Fruit fly (Drosophila melanogaster) whole organism, embryonic: ENCODE measurements around the gene CG4586.
A peak's percentile ranks its signal among the peaks of the same experiment; 100 is the strongest.

Source experiments
- Atf6 ChIP-seq: fragments of 200-800 bp; sonication (Bioruptor generic); IDR thresholded peaks from 2 replicates; pipeline ENCODE4 v1.3.6; 2022; ENCODE audit warnings: missing biosample characterization, missing genetic modification characterization
- BEAF-32 ChIP-seq: fragments of 200-800 bp; sonication (Bioruptor generic); optimal IDR thresholded peaks from 3 replicates; lab custom pipeline; 2017; ENCODE audit warnings: missing biosample characterization, missing genetic modification characterization, mild to moderate bottlenecking, moderate library complexity, missing genetic modification reagents
- CG11085 ChIP-seq: fragments of 200-800 bp; sonication (Bioruptor generic); IDR thresholded peaks from 2 replicates; pipeline ENCODE4 v1.3.6; 2022; ENCODE audit warnings: missing biosample characterization, missing genetic modification characterization
- CG12942 ChIP-seq: fragments of 200-800 bp; sonication (Bioruptor generic); optimal IDR thresholded peaks from 3 replicates; lab custom pipeline; 2016; ENCODE audit warnings: missing biosample characterization, missing genetic modification characterization
- CG15269 ChIP-seq: fragments of 200-800 bp; sonication (Bioruptor generic); optimal IDR thresholded peaks from 2 replicates; lab custom pipeline; 2018; ENCODE audit warnings: missing biosample characterization, mild to moderate bottlenecking, missing genetic modification characterization, moderate library complexity
- CG16815 ChIP-seq: fragments of 200-800 bp; sonication (Bioruptor generic); optimal IDR thresholded peaks from 3 replicates; lab custom pipeline; 2017; ENCODE audit warnings: missing biosample characterization, mild to moderate bottlenecking, missing genetic modification characterization
- CG17186 ChIP-seq: fragments of 200-800 bp; sonication (Bioruptor generic); optimal IDR thresholded peaks from 3 replicates; lab custom pipeline; 2017; ENCODE audit warnings: missing biosample characterization, missing genetic modification reagents, missing genetic modification characterization
- CG2120 ChIP-seq: fragments of 200-800 bp; sonication (Bioruptor generic); optimal IDR thresholded peaks from 3 replicates; lab custom pipeline; 2016; ENCODE audit warnings: missing biosample characterization, missing genetic modification characterization
- CG2199 ChIP-seq: fragments of 200-800 bp; sonication (Bioruptor generic); IDR thresholded peaks from 3 replicates; pipeline ENCODE4 v1.3.6; 2022; ENCODE audit warnings: missing biosample characterization, missing genetic modification characterization
- CG3995 ChIP-seq: fragments of 200-800 bp; sonication (Bioruptor generic); optimal IDR thresholded peaks from 3 replicates; lab custom pipeline; 2016; ENCODE audit warnings: missing biosample characterization, missing genetic modification characterization
- CG4282 ChIP-seq: fragments of 200-800 bp; sonication (Bioruptor generic); optimal IDR thresholded peaks from 2 replicates; lab custom pipeline; 2016; ENCODE audit warnings: missing biosample characterization, missing genetic modification characterization
- CG7786 ChIP-seq: fragments of 200-800 bp; sonication (Bioruptor generic); optimal IDR thresholded peaks from 2 replicates; lab custom pipeline; 2016; ENCODE audit warnings: missing biosample characterization, missing genetic modification characterization
- CG7963 ChIP-seq: fragments of 200-800 bp; sonication (Bioruptor generic); IDR thresholded peaks from 3 replicates; pipeline ENCODE4 v1.3.6; 2022; ENCODE audit warnings: missing biosample characterization, missing genetic modification characterization; ENCODE audit not compliant: partially characterized antibody
- CG8765 ChIP-seq: fragments of 200-800 bp; sonication (Bioruptor generic); IDR thresholded peaks from 2 replicates; pipeline ENCODE4 v1.3.6; 2022; ENCODE audit warnings: missing biosample characterization, missing genetic modification characterization
- CG9215 ChIP-seq: fragments of 200-800 bp; sonication (Bioruptor generic); IDR thresholded peaks from 2 replicates; pipeline ENCODE4 v1.3.6; 2022; ENCODE audit warnings: missing biosample characterization, missing genetic modification characterization
- CG9437 ChIP-seq: fragments of 200-800 bp; sonication (Bioruptor generic); optimal IDR thresholded peaks from 2 replicates; lab custom pipeline; 2018; ENCODE audit warnings: missing biosample characterization, mild to moderate bottlenecking, missing genetic modification characterization
- Camta ChIP-seq: fragments of 200-800 bp; sonication (Bioruptor generic); optimal IDR thresholded peaks from 2 replicates; lab custom pipeline; 2016; ENCODE audit warnings: missing biosample characterization, missing genetic modification characterization
- Dbx ChIP-seq: fragments of 200-800 bp; sonication (Bioruptor generic); IDR thresholded peaks from 3 replicates; pipeline ENCODE4 v1.3.6; 2022; ENCODE audit warnings: missing biosample characterization, missing genetic modification characterization
- Deaf1 ChIP-seq: fragments of 200-800 bp; optimal IDR thresholded peaks from 3 replicates; lab custom pipeline; 2019; ENCODE audit warnings: missing biosample characterization, mild to moderate bottlenecking, missing genetic modification characterization, moderate library complexity
- Dp ChIP-seq: fragments of 200-800 bp; sonication (Bioruptor generic); optimal IDR thresholded peaks from 2 replicates; lab custom pipeline; 2018; ENCODE audit warnings: missing biosample characterization, mild to moderate bottlenecking, missing genetic modification characterization, moderate library complexity
- Ets65A ChIP-seq: fragments of 200-800 bp; sonication (Bioruptor generic); peaks from one replicate; lab custom pipeline; 2016; ENCODE audit warnings: missing biosample characterization, missing genetic modification characterization
- HmgZ ChIP-seq: fragments of 200-800 bp; sonication (Bioruptor generic); optimal IDR thresholded peaks from 2 replicates; lab custom pipeline; 2018; ENCODE audit warnings: missing biosample characterization, mild to moderate bottlenecking, missing genetic modification characterization
- Lhr ChIP-seq: fragments of 200-800 bp; sonication (Bioruptor generic); optimal IDR thresholded peaks from 3 replicates; lab custom pipeline; 2017; ENCODE audit warnings: mild to moderate bottlenecking, missing biosample characterization, missing genetic modification reagents, missing genetic modification characterization
- NC2α ChIP-seq: fragments of 200-800 bp; sonication (Bioruptor generic); optimal IDR thresholded peaks from 2 replicates; lab custom pipeline; 2016; ENCODE audit warnings: missing biosample characterization, missing genetic modification characterization
- Oaz ChIP-seq: fragments of 200-800 bp; sonication (Bioruptor generic); IDR thresholded peaks from 2 replicates; pipeline ENCODE4 v1.3.6; 2022; ENCODE audit warnings: missing biosample characterization, missing genetic modification characterization
- Optix ChIP-seq: fragments of 200-800 bp; sonication (Bioruptor generic); IDR thresholded peaks from 3 replicates; pipeline ENCODE4 v1.3.6; 2022; ENCODE audit warnings: missing biosample characterization, missing genetic modification characterization
- Ravus ChIP-seq: fragments of 200-800 bp; sonication (Bioruptor generic); IDR thresholded peaks from 2 replicates; pipeline ENCODE4 v1.3.6; 2022; ENCODE audit warnings: missing biosample characterization, missing genetic modification characterization
- Sox100B ChIP-seq: fragments of 200-800 bp; sonication (Bioruptor generic); optimal IDR thresholded peaks from 3 replicates; lab custom pipeline; 2018; ENCODE audit warnings: missing biosample characterization, mild to moderate bottlenecking, missing genetic modification characterization
- Sox102F ChIP-seq: fragments of 200-800 bp; sonication (Bioruptor generic); optimal IDR thresholded peaks from 2 replicates; lab custom pipeline; 2018; ENCODE audit warnings: missing biosample characterization, mild to moderate bottlenecking, missing genetic modification characterization, moderate library complexity
- Sry-β ChIP-seq: fragments of 200-800 bp; sonication (Bioruptor generic); optimal IDR thresholded peaks from 2 replicates; lab custom pipeline; 2018; ENCODE audit warnings: missing biosample characterization, mild to moderate bottlenecking, missing genetic modification characterization, moderate library complexity
- bigmax ChIP-seq: fragments of 200-800 bp; sonication (Bioruptor generic); optimal IDR thresholded peaks from 2 replicates; lab custom pipeline; 2018; ENCODE audit warnings: missing biosample characterization, mild to moderate bottlenecking, missing genetic modification characterization
- cas ChIP-seq: fragments of 200-800 bp; sonication (Bioruptor generic); IDR thresholded peaks from 2 replicates; pipeline ENCODE4 v1.3.6; 2022; ENCODE audit warnings: missing biosample characterization, missing genetic modification characterization
- dm ChIP-seq: fragments of 200-800 bp; sonication (Bioruptor generic); optimal IDR thresholded peaks from 3 replicates; lab custom pipeline; 2016; ENCODE audit warnings: missing biosample characterization, missing genetic modification characterization
- ewg ChIP-seq: fragments of 200-800 bp; sonication (Bioruptor generic); optimal IDR thresholded peaks from 3 replicates; lab custom pipeline; 2017; ENCODE audit warnings: mild to moderate bottlenecking, missing biosample characterization, missing genetic modification reagents, missing genetic modification characterization
- fd64A ChIP-seq: fragments of 200-800 bp; sonication (Bioruptor generic); optimal IDR thresholded peaks from 3 replicates; lab custom pipeline; 2018; ENCODE audit warnings: missing biosample characterization, mild to moderate bottlenecking, missing genetic modification characterization
- hbn ChIP-seq: fragments of 200-800 bp; sonication (Bioruptor generic); IDR thresholded peaks from 2 replicates; pipeline ENCODE4 v1.3.6; 2022; ENCODE audit warnings: missing biosample characterization, missing genetic modification characterization; ENCODE audit not compliant: partially characterized antibody
- maf-S ChIP-seq: fragments of 200-800 bp; sonication (Bioruptor generic); optimal IDR thresholded peaks from 2 replicates; lab custom pipeline; 2016; ENCODE audit warnings: missing biosample characterization, missing genetic modification characterization
- nerfin-2 ChIP-seq: fragments of 200-800 bp; sonication (Bioruptor generic); IDR thresholded peaks from 2 replicates; pipeline ENCODE4 v1.3.6; 2022; ENCODE audit warnings: missing biosample characterization, missing genetic modification characterization; ENCODE audit not compliant: partially characterized antibody
- phol ChIP-seq: fragments of 200-800 bp; sonication (Bioruptor generic); optimal IDR thresholded peaks from 3 replicates; lab custom pipeline; 2018; ENCODE audit warnings: missing biosample characterization, mild to moderate bottlenecking, missing genetic modification characterization, moderate library complexity
- pros ChIP-seq: fragments of 200-800 bp; sonication (Bioruptor generic); optimal IDR thresholded peaks from 3 replicates; lab custom pipeline; 2019; ENCODE audit warnings: missing biosample characterization, mild to moderate bottlenecking, missing genetic modification characterization, moderate library complexity
- pum ChIP-seq: fragments of 200-800 bp; sonication (Bioruptor generic); optimal IDR thresholded peaks from 2 replicates; lab custom pipeline; 2016; ENCODE audit warnings: missing biosample characterization, missing genetic modification characterization
- sens ChIP-seq: fragments of 200-800 bp; sonication (Bioruptor generic); peaks from one replicate; lab custom pipeline; 2016; ENCODE audit warnings: missing biosample characterization, missing genetic modification characterization
- sima ChIP-seq: fragments of 200-800 bp; sonication (Bioruptor generic); optimal IDR thresholded peaks from 2 replicates; lab custom pipeline; 2016; ENCODE audit warnings: missing biosample characterization, missing genetic modification characterization
- ssp ChIP-seq: fragments of 200-800 bp; sonication (Bioruptor generic); IDR thresholded peaks from 2 replicates; pipeline ENCODE4 v1.3.6; 2022; ENCODE audit warnings: missing biosample characterization, missing genetic modification characterization
- tin ChIP-seq: fragments of 200-800 bp; sonication (Bioruptor generic); optimal IDR thresholded peaks from 3 replicates; lab custom pipeline; 2016; ENCODE audit warnings: missing biosample characterization, missing genetic modification characterization
- tll ChIP-seq, 2 experiments: fragments of 200-800 bp in 1 of 2; fragments of >200 bp in 1 of 2; sonication (Bioruptor generic) in 1 of 2; optimal IDR thresholded peaks; 2 replicates each; lab custom pipeline; 2017 to 2019; ENCODE audit warnings: missing biosample characterization in 2 of 2, missing genetic modification characterization in 2 of 2, mild to moderate bottlenecking in 1 of 2, moderate library complexity in 1 of 2
- toy ChIP-seq: fragments of 200-800 bp; sonication (Bioruptor generic); IDR thresholded peaks from 2 replicates; pipeline ENCODE4 v1.3.6; 2022; ENCODE audit warnings: missing biosample characterization, missing genetic modification characterization
- trh ChIP-seq: fragments of 200-800 bp; sonication (Bioruptor generic); optimal IDR thresholded peaks from 2 replicates; lab custom pipeline; 2016; ENCODE audit warnings: missing biosample characterization, missing genetic modification characterization
- tup ChIP-seq: fragments of 200-800 bp; sonication (Bioruptor generic); optimal IDR thresholded peaks from 2 replicates; lab custom pipeline; 2016; ENCODE audit warnings: missing biosample characterization, mild to moderate bottlenecking, missing genetic modification characterization, moderate library complexity
- zen ChIP-seq: fragments of 200-800 bp; sonication (Bioruptor generic); optimal IDR thresholded peaks from 3 replicates; lab custom pipeline; 2018; ENCODE audit warnings: missing biosample characterization, mild to moderate bottlenecking, missing genetic modification characterization, moderate library complexity
- zfh1 ChIP-seq: fragments of 200-800 bp; sonication (Bioruptor generic); IDR thresholded peaks from 3 replicates; pipeline ENCODE4 v1.3.6; 2022; ENCODE audit warnings: missing biosample characterization, missing genetic modification characterization

Gene CG4586

DNA sequence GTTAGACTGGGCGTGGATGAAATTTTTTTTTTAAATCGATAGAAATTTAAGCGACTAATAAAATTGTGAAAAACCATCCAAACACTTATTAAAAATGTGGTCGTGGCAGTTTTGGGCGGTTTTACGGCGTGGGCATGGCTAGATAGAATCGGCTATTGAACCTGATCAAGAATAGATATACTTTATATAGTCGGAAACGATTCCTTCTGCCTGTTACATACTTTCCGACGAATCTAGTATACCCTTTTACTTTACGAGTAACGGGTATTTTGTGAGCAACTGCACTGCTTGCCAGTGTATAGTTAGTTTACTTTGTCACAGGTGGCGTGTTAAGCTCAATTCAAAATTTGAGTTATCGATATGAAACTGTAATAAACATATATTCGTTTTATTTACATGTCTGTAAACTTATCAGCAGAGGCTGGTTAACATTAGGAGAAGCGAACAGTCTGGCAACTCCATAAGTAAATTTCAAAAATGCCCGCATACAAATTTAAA lies 45.3 kb downstream of the CG4586 start (continued):
- TF ChIP-seq hbn (GFP tag; lab: Robert Waterston, UW), result peak; percentile 57
- TF ChIP-seq Dbx (GFP tag; lab: Robert Waterston, UW), result peak; percentile 57; the same call in 1 of the 3 replicates
- peak; percentile 29 for TF ChIP-seq trh (GFP tag; lab: Kevin White, UChicago)
- peak; percentile 19 for TF ChIP-seq phol (tag; lab: Kevin White, UChicago)
- TF ChIP-seq fd64A, result no peak
- no peak for TF ChIP-seq tup (GFP tag; lab: Kevin White, UChicago)
- TF ChIP-seq Ets65A (GFP tag; lab: Kevin White, UChicago), result peak; percentile 96
- peak; percentile 93 for TF ChIP-seq sens (GFP tag; lab: Kevin White, UChicago)
- no peak for TF ChIP-seq CG8765 (GFP tag; lab: Robert Waterston, UW)
- peak; percentile 53 for TF ChIP-seq Atf6 (GFP tag; lab: Robert Waterston, UW)
- TF ChIP-seq pum, result peak; percentile 73
- TF ChIP-seq Sry-β (GFP tag; lab: Kevin White, UChicago), result no peak
- TF ChIP-seq ewg (GFP tag; lab: Kevin White, UChicago), result no peak
- TF ChIP-seq HmgZ, result peak; percentile 57
- TF ChIP-seq CG4282 (GFP tag; lab: Kevin White, UChicago), result no peak
- TF ChIP-seq BEAF-32 (GFP tag; lab: Kevin White, UChicago), result peak; percentile 73
- TF ChIP-seq pros (GFP tag; lab: Kevin White, UChicago), result no peak
- TF ChIP-seq nerfin-2 (GFP tag; lab: Robert Waterston, UW), result no peak; the same call in 1 of the 2 replicates
- TF ChIP-seq Sox100B, result peak; percentile 14
- no peak for TF ChIP-seq dm (GFP tag; lab: Kevin White, UChicago)
- peak; percentile 89 for TF ChIP-seq Dp (GFP tag; lab: Kevin White, UChicago)
- no peak for TF ChIP-seq cas (GFP tag; lab: Robert Waterston, UW)
- peak; percentile 12 for TF ChIP-seq CG7786 (GFP tag; lab: Kevin White, UChicago)
- no peak for TF ChIP-seq Ravus (GFP tag; lab: Robert Waterston, UW)
- TF ChIP-seq tin (GFP tag; lab: Kevin White, UChicago), result peak; percentile 41
- TF ChIP-seq bigmax (GFP tag; lab: Kevin White, UChicago), result no peak
- no peak for TF ChIP-seq NC2α (GFP tag; lab: Kevin White, UChicago)
- peak; percentile 8 for TF ChIP-seq CG9437 (GFP tag; lab: Kevin White, UChicago)
- peak; percentile 43 for TF ChIP-seq sima
- TF ChIP-seq CG11085 (GFP tag; lab: Robert Waterston, UW), result peak; percentile 46; the same call in 1 of the 2 replicates
- peak; percentile 36 for TF ChIP-seq Sox102F
- no peak for TF ChIP-seq Deaf1 (tag; lab: Kevin White, UChicago)
- 0 out of 2 replicates have a peak, but pooled peaks have one; percentile 6 for TF ChIP-seq CG9215 (GFP tag; lab: Robert Waterston, UW)
- TF ChIP-seq zfh1, result peak; percentile 66; the same call in 2 of the 3 replicates
- no peak; the same call in 1 of the 2 replicates for TF ChIP-seq Oaz (GFP tag; lab: Robert Waterston, UW)
- peak; percentile 62 for TF ChIP-seq Camta (GFP tag; lab: Kevin White, UChicago)
- no peak for TF ChIP-seq CG16815 (GFP tag; lab: Kevin White, UChicago)
- TF ChIP-seq zen (tag; lab: Kevin White, UChicago), result no peak
- no peak for TF ChIP-seq ssp (GFP tag; lab: Robert Waterston, UW)
- peak; percentile 65 for TF ChIP-seq Lhr
- TF ChIP-seq CG7963 (GFP tag; lab: Robert Waterston, UW), result peak; percentile 46; the same call in 1 of the 3 replicates
- TF ChIP-seq CG2120 (GFP tag; lab: Kevin White, UChicago), result peak; percentile 68
- TF ChIP-seq CG2199 (GFP tag; lab: Robert Waterston, UW), result no peak; the same call in 2 of the 3 replicates
- no peak for TF ChIP-seq maf-S (GFP tag; lab: Kevin White, UChicago)
- peak; percentile 47 for TF ChIP-seq CG15269 (tag; lab: Kevin White, UChicago)
- TF ChIP-seq toy (GFP tag; lab: Robert Waterston, UW), result no peak
- no peak for TF ChIP-seq tll (GFP tag; optimal IDR thresholded peaks at IDR 0.05; lab: Kevin White, UChicago)
- TF ChIP-seq CG17186, result peak; percentile 63
- no peak for TF ChIP-seq CG3995 (GFP tag; lab: Kevin White, UChicago)
- TF ChIP-seq CG12942 (GFP tag; lab: Kevin White, UChicago), result no peak
- TF ChIP-seq Optix (GFP tag; lab: Robert Waterston, UW), result no peak
